Worm (Caenorhabditis elegans): ENCODE results near the gene iglr-1.
A peak's percentile ranks its signal among the peaks of the same experiment; 100 is the strongest.

Gene iglr-1

DNA sequence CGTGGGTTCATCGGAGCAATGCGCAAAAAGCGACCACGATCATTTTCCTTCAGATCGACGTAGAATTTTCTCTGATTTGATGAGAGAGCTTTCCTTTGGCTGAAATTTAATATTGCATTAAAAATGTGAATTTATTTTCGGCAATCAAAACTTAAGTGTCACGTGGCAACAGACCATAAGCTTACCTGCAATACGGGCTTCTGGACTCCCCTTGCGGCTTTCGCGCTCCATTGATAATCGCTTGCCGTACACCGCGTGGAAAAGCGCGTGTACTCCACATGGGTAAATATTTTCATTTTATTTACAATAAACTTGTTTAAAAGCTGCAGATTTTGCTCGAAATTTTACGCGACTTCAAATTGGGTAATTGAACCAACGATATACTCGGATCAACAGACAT is 8.7 kb downstream of the iglr-1 start, which contains the start of gene plp-2:
Gene plp-2 (minus strand): TSS at position 280 of the 400 bp plus-strand sequence.
- TF ChIP-seq nhr-77 (tag; optimal IDR thresholded peaks at IDR 0.05) (no peak), efl-1 (optimal IDR thresholded peaks at IDR 0.05) (no peak), efl-1 (GFP tag; optimal IDR thresholded peaks at IDR 0.05 in 1 of 2) (peak in 1 of 2 experiments; percentile 85)

DNA sequence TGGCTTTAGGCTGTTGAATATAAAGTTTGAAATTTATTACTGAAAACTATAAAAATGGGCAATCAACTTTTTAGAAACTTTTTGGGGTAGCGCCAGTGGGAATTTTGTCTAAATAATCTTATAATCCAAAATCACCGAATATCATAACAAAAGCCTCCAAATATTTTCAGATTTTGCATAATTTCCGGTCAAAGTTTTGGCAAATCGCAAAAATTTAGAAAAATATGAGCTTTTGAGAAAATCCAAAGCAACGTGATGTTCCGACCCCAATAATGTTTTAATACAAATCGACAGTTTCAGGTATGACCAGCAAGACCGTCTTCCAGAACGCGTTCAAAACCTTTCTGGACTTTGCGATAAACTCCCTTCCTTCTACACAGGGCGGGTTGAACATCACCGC is 11.8 kb downstream of the iglr-1 start, which contains the start of gene emre-1:
Gene emre-1 (plus strand): TSS at position 301 of the 400 bp plus-strand sequence.
- TF ChIP-seq aha-1 (tag; optimal IDR thresholded peaks at IDR 0.05) (no peak), ama-1 (optimal IDR thresholded peaks at IDR 0.05) (no peak), alr-1 (tag; optimal IDR thresholded peaks at IDR 0.05; ENCODE audit: borderline replicate concordance) (no peak), sup-37 (GFP tag; optimal IDR thresholded peaks at IDR 0.05) (no peak), nhr-76 (tag; optimal IDR thresholded peaks at IDR 0.05) (no peak), sox-4 (tag; optimal IDR thresholded peaks at IDR 0.05) (no peak), zag-1 (tag; optimal IDR thresholded peaks at IDR 0.05) (no peak), swsn-7 (tag; optimal IDR thresholded peaks at IDR 0.05) (no peak), xbp-1 (tag; optimal IDR thresholded peaks at IDR 0.05) (no peak), fkh-10 (GFP tag; optimal IDR thresholded peaks at IDR 0.05) (no peak), nhr-71 (tag; optimal IDR thresholded peaks at IDR 0.05) (no peak), lir-3 (tag; optimal IDR thresholded peaks at IDR 0.05; ENCODE audit: poor library complexity) (no peak)

DNA sequence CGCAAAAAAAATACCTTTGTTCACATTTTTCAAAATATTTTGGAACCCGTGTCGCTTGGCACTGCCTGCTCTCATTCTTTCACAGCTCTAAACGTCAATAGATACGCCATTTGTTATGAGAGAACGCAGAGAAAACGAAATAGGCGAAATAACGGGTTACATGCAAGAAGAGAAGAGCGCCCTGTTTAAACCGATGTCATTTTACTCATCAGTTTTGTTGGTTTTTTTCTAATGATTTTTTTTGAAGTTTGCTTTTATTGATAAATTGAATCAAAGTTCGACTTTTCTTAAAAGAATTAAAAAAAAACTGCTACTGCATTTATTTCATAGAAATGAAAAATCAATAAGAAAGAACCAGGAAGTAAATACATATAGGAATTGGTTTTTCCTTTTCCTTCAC is 12.4 kb downstream of the iglr-1 start:
- TF ChIP-seq mdl-1 (tag; optimal IDR thresholded peaks at IDR 0.05) (no peak), hlh-17 (GFP tag; optimal IDR thresholded peaks at IDR 0.05; ENCODE audit: borderline replicate concordance) (no peak), blmp-1 (tag; optimal IDR thresholded peaks at IDR 0.05) (peak; percentile 11), aha-1 (tag; optimal IDR thresholded peaks at IDR 0.05) (no peak), jun-1 (tag; optimal IDR thresholded peaks at IDR 0.05) (no peak), lir-3 (tag; optimal IDR thresholded peaks at IDR 0.05; ENCODE audit: poor library complexity) (no peak), lsy-2 (tag; optimal IDR thresholded peaks at IDR 0.05) (peak in 1 of 2 experiments; percentile 10), nhr-71 (tag; optimal IDR thresholded peaks at IDR 0.05) (peak; percentile 38), ama-1 (optimal IDR thresholded peaks at IDR 0.05) (peak; percentile 68), nhr-11 (tag; optimal IDR thresholded peaks at IDR 0.05) (no peak), lin-39 (tag; optimal IDR thresholded peaks at IDR 0.05) (no peak), ceh-82 (tag; optimal IDR thresholded peaks at IDR 0.05) (peak in 2 of 3 experiments; percentile 16 to 30), fkh-10 (GFP tag; optimal IDR thresholded peaks at IDR 0.05) (no peak), ceh-63 (GFP tag; optimal IDR thresholded peaks at IDR 0.05) (no peak), fos-1 (tag; optimal IDR thresholded peaks at IDR 0.05) (peak; percentile 26), nhr-12 (tag; optimal IDR thresholded peaks at IDR 0.05) (no peak), nhr-47 (tag; optimal IDR thresholded peaks at IDR 0.05) (peak; percentile 36), unc-98 (GFP tag; IDR thresholded peaks at IDR 0.05) (no peak), sptf-1 (tag; optimal IDR thresholded peaks at IDR 0.05) (no peak), elt-3 (tag; optimal IDR thresholded peaks at IDR 0.05) (no peak), lin-35 (GFP tag; optimal IDR thresholded peaks at IDR 0.05) (peak in 1 of 2 experiments; percentile 2), swsn-7 (tag; optimal IDR thresholded peaks at IDR 0.05) (no peak), mep-1 (tag; optimal IDR thresholded peaks at IDR 0.05) (no peak), rnt-1 (tag; optimal IDR thresholded peaks at IDR 0.05) (peak; percentile 21), snu-23 (GFP tag; optimal IDR thresholded peaks at IDR 0.05) (peak; percentile 43), ces-1 (GFP tag; optimal IDR thresholded peaks at IDR 0.05) (no peak), irx-1 (tag; optimal IDR thresholded peaks at IDR 0.05) (no peak), nhr-85 (tag) (peak; percentile 26), fkh-4 (tag; optimal IDR thresholded peaks at IDR 0.05; ENCODE audit: borderline replicate concordance) (no peak), unc-86 (tag; optimal IDR thresholded peaks at IDR 0.05) (no peak), efl-3 (GFP tag; optimal IDR thresholded peaks at IDR 0.05) (no peak), tbx-2 (tag; optimal IDR thresholded peaks at IDR 0.05) (peak; percentile 19), hpl-2 (GFP tag; optimal IDR thresholded peaks at IDR 0.05) (no peak), nhr-20 (tag; optimal IDR thresholded peaks at IDR 0.05) (peak; percentile 26), aly-2 (tag; optimal IDR thresholded peaks at IDR 0.05) (no peak), lin-15B (tag; optimal IDR thresholded peaks at IDR 0.05) (no peak), lin-14 (GFP tag; optimal IDR thresholded peaks at IDR 0.05) (peak; percentile 53), unc-30 (tag; optimal IDR thresholded peaks at IDR 0.05) (no peak), egl-27 (tag; optimal IDR thresholded peaks at IDR 0.05) (no peak)

All from whole organism, L1 larva.